Worm (Caenorhabditis elegans): ENCODE data around the gene T20D4.10.
"Not testable (repeated sequence)": the region's sequence is repeated elsewhere in the genome, so short reads cannot be mapped to it uniquely, and the experiment has no call there.

T20D4.10 gene

ce11 chrV:3394065-3394464, 6.0 kb upstream of the T20D4.10 start:
- TF ChIP-seq ces-1 (GFP tag; optimal IDR thresholded peaks at IDR 0.05) = no peak
- TF ChIP-seq nhr-28 (tag; optimal IDR thresholded peaks at IDR 0.05) = no peak
- no peak for TF ChIP-seq unc-62 (GFP tag; optimal IDR thresholded peaks at IDR 0.05)
- no peak for TF ChIP-seq ceh-43 (GFP tag; optimal IDR thresholded peaks at IDR 0.05)
- no peak for TF ChIP-seq ztf-11 (tag; optimal IDR thresholded peaks at IDR 0.05)
- no peak for TF ChIP-seq mep-1 (tag; optimal IDR thresholded peaks at IDR 0.05)
- TF ChIP-seq unc-120 (tag; optimal IDR thresholded peaks at IDR 0.05; ENCODE audit: poor library complexity, severe bottlenecking) = no peak
- no peak for TF ChIP-seq hlh-1 (tag; optimal IDR thresholded peaks at IDR 0.05)
- TF ChIP-seq M03D4.4 (tag; optimal IDR thresholded peaks at IDR 0.05) = no peak

- no peak for TF ChIP-seq pha-4 (tag; optimal IDR thresholded peaks at IDR 0.05)
- no peak for TF ChIP-seq nhr-2 (tag; optimal IDR thresholded peaks at IDR 0.05)
- no peak for TF ChIP-seq ceh-83 (GFP tag; optimal IDR thresholded peaks at IDR 0.05)
- TF ChIP-seq unc-62 (GFP tag; optimal IDR thresholded peaks at IDR 0.05) = no peak
- no peak for TF ChIP-seq lsy-2 (tag; optimal IDR thresholded peaks at IDR 0.05)
- no peak for TF ChIP-seq nhr-28 (tag; optimal IDR thresholded peaks at IDR 0.05)
- TF ChIP-seq blmp-1 (tag; optimal IDR thresholded peaks at IDR 0.05) = no peak
Observed at ce11 chrV:3394694-3395240, 5.3 kb upstream of the T20D4.10 start, which contains the start of gene T20D4.15. Gene T20D4.15, minus strand, starts transcription at chrV:3394744.

ce11 chrV:3396765-3397164, 3.3 kb upstream of the T20D4.10 start, which contains the start of gene T20D4.12:
Gene T20D4.12, plus strand, starts transcription at chrV:3397065.
- not testable (repeated sequence) for TF ChIP-seq bed-3 (GFP tag; optimal IDR thresholded peaks at IDR 0.05); ceh-83 (GFP tag; optimal IDR thresholded peaks at IDR 0.05); zip-8 (tag; optimal IDR thresholded peaks at IDR 0.05)

ce11 chrV:3398314-3398713, 1.7 kb upstream of the T20D4.10 start, which contains the start of gene T20D4.11:
Gene T20D4.11, plus strand, starts transcription at chrV:3398690.
- TF ChIP-seq hlh-1 (tag; optimal IDR thresholded peaks at IDR 0.05) = no peak
- TF ChIP-seq mab-5 (tag; optimal IDR thresholded peaks at IDR 0.05) = no peak
- no peak for TF ChIP-seq lin-32 (GFP tag; optimal IDR thresholded peaks at IDR 0.05)
- TF ChIP-seq unc-120 (tag; optimal IDR thresholded peaks at IDR 0.05; ENCODE audit: poor library complexity, severe bottlenecking) = no peak
- no peak for TF ChIP-seq elt-3 (tag; optimal IDR thresholded peaks at IDR 0.05)
- no peak for TF ChIP-seq zip-8 (tag; optimal IDR thresholded peaks at IDR 0.05)
- TF ChIP-seq bed-3 (GFP tag; optimal IDR thresholded peaks at IDR 0.05) = no peak
- TF ChIP-seq tbx-8 (GFP tag; optimal IDR thresholded peaks at IDR 0.05) = no peak
- no peak for TF ChIP-seq sptf-1 (tag; optimal IDR thresholded peaks at IDR 0.05)
- TF ChIP-seq pha-4 (tag; optimal IDR thresholded peaks at IDR 0.05) = no peak
- no peak for TF ChIP-seq nhr-12 (tag; optimal IDR thresholded peaks at IDR 0.05)
- TF ChIP-seq sem-2 (GFP tag; optimal IDR thresholded peaks at IDR 0.05) = no peak
- TF ChIP-seq unc-62 (GFP tag; optimal IDR thresholded peaks at IDR 0.05) = no peak
- no peak for TF ChIP-seq ham-2 (GFP tag; optimal IDR thresholded peaks at IDR 0.05)
- TF ChIP-seq nhr-76 (tag; optimal IDR thresholded peaks at IDR 0.05) = no peak
- TF ChIP-seq ceh-39 (tag; optimal IDR thresholded peaks at IDR 0.05) = no peak
- TF ChIP-seq ces-1 (GFP tag; optimal IDR thresholded peaks at IDR 0.05) = no peak
- TF ChIP-seq mep-1 (tag; optimal IDR thresholded peaks at IDR 0.05) = no peak
- TF ChIP-seq M03D4.4 (tag; optimal IDR thresholded peaks at IDR 0.05) = no peak
- no peak for TF ChIP-seq nhr-2 (tag; optimal IDR thresholded peaks at IDR 0.05)

- TF ChIP-seq mls-2 (tag; optimal IDR thresholded peaks at IDR 0.05) (no peak), elt-3 (tag; optimal IDR thresholded peaks at IDR 0.05) (no peak), sptf-1 (tag; optimal IDR thresholded peaks at IDR 0.05) (no peak)
Observed at ce11 chrV:3408602-3409001, 8.6 kb downstream of the T20D4.10 start, which contains the start of gene T20D4.7. Gene T20D4.7, plus strand, starts transcription at chrV:3408902.

- TF ChIP-seq mab-5 (tag; optimal IDR thresholded peaks at IDR 0.05) = no peak
- TF ChIP-seq cnd-1 (tag; optimal IDR thresholded peaks at IDR 0.05) = no peak
- no peak for TF ChIP-seq elt-1 (tag; optimal IDR thresholded peaks at IDR 0.05; ENCODE audit: borderline replicate concordance, insufficient read depth)
- no peak for TF ChIP-seq unc-62 (GFP tag; optimal IDR thresholded peaks at IDR 0.05)
- no peak for TF ChIP-seq sem-2 (GFP tag; optimal IDR thresholded peaks at IDR 0.05)
- no peak for TF ChIP-seq nhr-237 (tag; optimal IDR thresholded peaks at IDR 0.05)
- TF ChIP-seq ces-1 (GFP tag; optimal IDR thresholded peaks at IDR 0.05) = no peak
- TF ChIP-seq lsy-2 (tag; optimal IDR thresholded peaks at IDR 0.05) = no peak
- TF ChIP-seq unc-39 (tag; optimal IDR thresholded peaks at IDR 0.05) = no peak
- no peak for TF ChIP-seq ceh-83 (GFP tag; optimal IDR thresholded peaks at IDR 0.05)
- no peak for TF ChIP-seq ceh-43 (GFP tag; optimal IDR thresholded peaks at IDR 0.05)
- no peak for TF ChIP-seq pha-4 (tag; optimal IDR thresholded peaks at IDR 0.05)
- no peak for TF ChIP-seq sptf-1 (tag; optimal IDR thresholded peaks at IDR 0.05)
Observed at ce11 chrV:3409498-3409897, 9.4 kb downstream of the T20D4.10 start.

Data from whole organism, mixed stage, embryonic.